Fruit fly (Drosophila melanogaster): ENCODE data around the gene Top1.

DNA sequence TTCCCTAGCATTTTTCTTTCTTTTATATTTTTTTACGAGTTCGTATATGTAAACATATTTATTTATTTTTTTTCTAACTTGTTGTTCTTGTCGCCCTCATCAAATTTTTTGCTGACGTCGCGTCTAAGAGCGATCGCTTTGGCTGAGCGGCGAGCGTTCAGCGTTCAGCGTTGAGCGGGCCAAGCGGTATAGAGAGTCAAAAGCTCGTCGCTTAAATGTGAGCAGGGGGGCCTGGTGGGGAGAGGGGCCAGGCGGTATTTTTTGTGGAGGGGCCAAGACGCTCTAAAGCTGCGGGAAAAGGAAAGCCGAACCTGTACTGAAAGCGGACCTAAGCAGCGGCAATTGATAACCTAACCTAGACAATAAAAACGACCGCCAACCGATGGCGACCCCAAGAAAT, 18.1 kb upstream of the Top1 start:
- TF ChIP-seq CG8478 (optimal IDR thresholded peaks at IDR 0.05), result no peak
- no peak for TF ChIP-seq CTCF (optimal IDR thresholded peaks at IDR 0.05)

Measured in S2 (cell line).